Fruit fly (Drosophila melanogaster) whole organism, prepupa: ENCODE measurements around the gene CG13458.

Experiments
- Blimp-1 ChIP-seq: fragments of 200-800 bp; sonication (Bioruptor generic); optimal IDR thresholded peaks from 3 replicates; lab custom pipeline; 2017; ENCODE audit warnings: missing biosample characterization, missing genetic modification characterization, mild to moderate bottlenecking, moderate library complexity, missing genetic modification reagents
- CG10631 ChIP-seq: fragments of 200-800 bp; sonication (Bioruptor generic); optimal IDR thresholded peaks from 2 replicates; lab custom pipeline; 2016; ENCODE audit warnings: missing biosample characterization, missing genetic modification characterization
- CG10669 ChIP-seq: fragments of 200-800 bp; sonication (Bioruptor generic); optimal IDR thresholded peaks from 3 replicates; lab custom pipeline; 2018; ENCODE audit warnings: missing biosample characterization, mild to moderate bottlenecking, missing genetic modification characterization, moderate library complexity
- CG11294 ChIP-seq: fragments of 200-800 bp; sonication (Bioruptor generic); IDR thresholded peaks from 2 replicates; pipeline ENCODE4 v1.3.6; 2022; ENCODE audit warnings: missing biosample characterization, missing genetic modification characterization
- CG11902 ChIP-seq: fragments of 200-800 bp; sonication (Bioruptor generic); optimal IDR thresholded peaks from 3 replicates; lab custom pipeline; 2016; ENCODE audit warnings: missing biosample characterization, missing genetic modification characterization
- CG15336 ChIP-seq: fragments of 200-800 bp; sonication (Bioruptor generic); IDR thresholded peaks from 2 replicates; pipeline ENCODE4 v1.3.6; 2022; ENCODE audit warnings: missing biosample characterization, missing genetic modification characterization
- CG1621 ChIP-seq: fragments of 200-800 bp; sonication (Bioruptor generic); optimal IDR thresholded peaks from 3 replicates; lab custom pipeline; 2018; ENCODE audit warnings: missing biosample characterization, mild to moderate bottlenecking, missing genetic modification characterization
- CG16779 ChIP-seq: fragments of 200-800 bp; sonication (Bioruptor generic); optimal IDR thresholded peaks from 3 replicates; lab custom pipeline; 2017; ENCODE audit warnings: missing biosample characterization, mild to moderate bottlenecking, missing genetic modification characterization
- CG3032 ChIP-seq: fragments of 200-800 bp; optimal IDR thresholded peaks from 2 replicates; lab custom pipeline; 2019; ENCODE audit warnings: missing biosample characterization, mild to moderate bottlenecking, missing genetic modification characterization, moderate library complexity
- CG31627 ChIP-seq: fragments of 200-800 bp; sonication (Bioruptor generic); optimal IDR thresholded peaks from 3 replicates; lab custom pipeline; 2016; ENCODE audit warnings: missing biosample characterization, missing genetic modification characterization
- CG32006 ChIP-seq: fragments of 200-800 bp; sonication (Bioruptor generic); optimal IDR thresholded peaks from 3 replicates; lab custom pipeline; 2017; ENCODE audit warnings: missing biosample characterization, mild to moderate bottlenecking, missing genetic modification characterization
- CG34406 ChIP-seq: fragments of 200-800 bp; sonication (Bioruptor generic); optimal IDR thresholded peaks from 3 replicates; lab custom pipeline; 2016; ENCODE audit warnings: missing biosample characterization, missing genetic modification characterization
- CG3919 ChIP-seq: fragments of 200-800 bp; sonication (Bioruptor generic); optimal IDR thresholded peaks from 3 replicates; lab custom pipeline; 2016; ENCODE audit warnings: missing biosample characterization, missing genetic modification characterization
- CG4318 ChIP-seq: fragments of 200-800 bp; sonication (Bioruptor generic); optimal IDR thresholded peaks from 3 replicates; lab custom pipeline; 2017; ENCODE audit warnings: missing biosample characterization, mild to moderate bottlenecking, missing genetic modification characterization
- CG6163 ChIP-seq: fragments of 200-800 bp; sonication (Bioruptor generic); IDR thresholded peaks from 3 replicates; pipeline ENCODE4 v1.3.6; 2022; ENCODE audit warnings: missing biosample characterization, missing genetic modification characterization
- CG6792 ChIP-seq: fragments of 200-800 bp; sonication (Bioruptor generic); optimal IDR thresholded peaks from 3 replicates; lab custom pipeline; 2016; ENCODE audit warnings: missing biosample characterization, missing genetic modification characterization
- CG6854 ChIP-seq: fragments of 200-800 bp; sonication (Bioruptor generic); optimal IDR thresholded peaks from 2 replicates; lab custom pipeline; 2017; ENCODE audit warnings: missing biosample characterization, mild to moderate bottlenecking, missing genetic modification characterization
- CG8119 ChIP-seq: fragments of 200-800 bp; sonication (Bioruptor generic); IDR thresholded peaks from 3 replicates; pipeline ENCODE4 v1.3.6; 2022; ENCODE audit warnings: missing biosample characterization, missing genetic modification characterization
- CG8319 ChIP-seq: fragments of 200-800 bp; sonication (Bioruptor generic); optimal IDR thresholded peaks from 3 replicates; lab custom pipeline; 2016; ENCODE audit warnings: missing biosample characterization, missing genetic modification characterization
- Eip78C ChIP-seq: fragments of 200-800 bp; sonication (Bioruptor generic); peaks from one replicate; lab custom pipeline; 2016; ENCODE audit warnings: missing biosample characterization, missing genetic modification characterization
- Eip93F ChIP-seq: fragments of 200-800 bp; sonication (Bioruptor generic); optimal IDR thresholded peaks from 2 replicates; lab custom pipeline; 2016; ENCODE audit warnings: missing biosample characterization, mild to moderate bottlenecking, missing genetic modification characterization
- Ets96B ChIP-seq: fragments of 200-800 bp; optimal IDR thresholded peaks from 2 replicates; lab custom pipeline; 2019; ENCODE audit warnings: missing biosample characterization, mild to moderate bottlenecking, missing genetic modification characterization, moderate library complexity
- Gug ChIP-seq: fragments of 200-800 bp; sonication (Bioruptor generic); IDR thresholded peaks from 2 replicates; pipeline ENCODE4 v1.3.6; 2022; ENCODE audit warnings: missing biosample characterization, missing genetic modification characterization
- Hr38 ChIP-seq: sonication (Bioruptor generic); optimal IDR thresholded peaks from 2 replicates; lab custom pipeline; 2016; ENCODE audit warnings: missing biosample characterization, missing genetic modification characterization
- Hr4 ChIP-seq: fragments of 200-800 bp; sonication (Bioruptor generic); optimal IDR thresholded peaks from 3 replicates; lab custom pipeline; 2016; ENCODE audit warnings: missing biosample characterization, missing genetic modification characterization
- Lpt ChIP-seq: fragments of 200-800 bp; sonication (Bioruptor generic); optimal IDR thresholded peaks from 3 replicates; lab custom pipeline; 2016; ENCODE audit warnings: missing biosample characterization, missing genetic modification characterization
- Met ChIP-seq: fragments of 200-800 bp; sonication (Bioruptor generic); optimal IDR thresholded peaks from 3 replicates; lab custom pipeline; 2016; ENCODE audit warnings: missing biosample characterization, missing genetic modification characterization
- OdsH ChIP-seq: fragments of 200-800 bp; sonication (Bioruptor generic); optimal IDR thresholded peaks from 3 replicates; lab custom pipeline; 2016; ENCODE audit warnings: missing biosample characterization, missing genetic modification characterization
- Smox ChIP-seq: fragments of 200-800 bp; sonication (Bioruptor generic); optimal IDR thresholded peaks from 3 replicates; lab custom pipeline; 2016; ENCODE audit warnings: missing biosample characterization, missing genetic modification characterization
- Sox102F ChIP-seq: fragments of 200-800 bp; sonication (Bioruptor generic); optimal IDR thresholded peaks from 2 replicates; lab custom pipeline; 2016; ENCODE audit warnings: missing biosample characterization, mild to moderate bottlenecking, missing genetic modification characterization
- Sox14 ChIP-seq: fragments of 200-800 bp; sonication (Bioruptor generic); optimal IDR thresholded peaks from 3 replicates; lab custom pipeline; 2016; ENCODE audit warnings: missing biosample characterization, missing genetic modification characterization
- Sox15 ChIP-seq: fragments of 200-800 bp; sonication (Bioruptor generic); optimal IDR thresholded peaks from 3 replicates; lab custom pipeline; 2016; ENCODE audit warnings: missing biosample characterization, missing genetic modification characterization
- achi ChIP-seq: fragments of 200-800 bp; sonication (Bioruptor generic); optimal IDR thresholded peaks from 3 replicates; lab custom pipeline; 2016; ENCODE audit warnings: missing biosample characterization, missing genetic modification characterization
- acj6 ChIP-seq: fragments of 200-800 bp; sonication (Bioruptor generic); optimal IDR thresholded peaks from 3 replicates; lab custom pipeline; 2016; ENCODE audit warnings: missing biosample characterization, missing genetic modification characterization
- cyc ChIP-seq: fragments of 200-800 bp; sonication (Bioruptor generic); optimal IDR thresholded peaks from 3 replicates; lab custom pipeline; 2016; ENCODE audit warnings: missing biosample characterization, missing genetic modification characterization
- dac ChIP-seq: fragments of 200-800 bp; sonication (Bioruptor generic); optimal IDR thresholded peaks from 2 replicates; lab custom pipeline; 2017; ENCODE audit warnings: missing biosample characterization, mild to moderate bottlenecking, missing genetic modification characterization
- dsx ChIP-seq: fragments of 200-800 bp; optimal IDR thresholded peaks from 3 replicates; lab custom pipeline; 2019; ENCODE audit warnings: missing biosample characterization, mild to moderate bottlenecking, missing genetic modification characterization, moderate library complexity; ENCODE audit not compliant: poor library complexity, severe bottlenecking
- eg ChIP-seq: fragments of 200-800 bp; sonication (Bioruptor generic); IDR thresholded peaks from 3 replicates; pipeline ENCODE4 v1.3.6; 2022; ENCODE audit warnings: missing biosample characterization, missing genetic modification characterization
- esn ChIP-seq: fragments of 200-800 bp; sonication (Bioruptor generic); optimal IDR thresholded peaks from 2 replicates; lab custom pipeline; 2016; ENCODE audit warnings: missing biosample characterization, mild to moderate bottlenecking, missing genetic modification characterization, moderate library complexity
- fd85E ChIP-seq: fragments of 200-800 bp; sonication (Bioruptor generic); optimal IDR thresholded peaks from 3 replicates; lab custom pipeline; 2016; ENCODE audit warnings: missing biosample characterization, missing genetic modification characterization
- fkh ChIP-seq: fragments of 200-800 bp; sonication (Bioruptor generic); optimal IDR thresholded peaks from 3 replicates; lab custom pipeline; 2017; ENCODE audit warnings: missing biosample characterization, mild to moderate bottlenecking, missing genetic modification characterization, moderate library complexity
- lz ChIP-seq: fragments of 200-800 bp; sonication (Bioruptor generic); optimal IDR thresholded peaks from 3 replicates; lab custom pipeline; 2016; ENCODE audit warnings: missing biosample characterization, missing genetic modification characterization
- net ChIP-seq: fragments of 200-800 bp; sonication (Bioruptor generic); optimal IDR thresholded peaks from 3 replicates; lab custom pipeline; 2016; ENCODE audit warnings: missing biosample characterization, missing genetic modification characterization
- pdm3 ChIP-seq: fragments of 200-800 bp; sonication (Bioruptor generic); optimal IDR thresholded peaks from 3 replicates; lab custom pipeline; 2016; ENCODE audit warnings: missing biosample characterization, missing genetic modification characterization
- salr ChIP-seq, 2 experiments: fragments of 200-800 bp; sonication (Bioruptor generic); optimal IDR thresholded peaks; 3 replicates each; lab custom pipeline; 2016 to 2018; ENCODE audit warnings: missing biosample characterization in 2 of 2, missing genetic modification characterization in 2 of 2, mild to moderate bottlenecking in 1 of 2
- spab ChIP-seq: fragments of 200-800 bp; sonication (Bioruptor generic); optimal IDR thresholded peaks from 2 replicates; lab custom pipeline; 2017; ENCODE audit warnings: missing biosample characterization, mild to moderate bottlenecking, missing genetic modification characterization, missing genetic modification reagents
- ss ChIP-seq, 2 experiments: fragments of 200-800 bp; sonication (Bioruptor generic); optimal IDR thresholded peaks; 2 replicates in 1 of 2; 3 replicates in 1 of 2; lab custom pipeline; 2017 to 2018; ENCODE audit warnings: mild to moderate bottlenecking in 2 of 2, missing biosample characterization in 2 of 2, missing genetic modification characterization in 2 of 2, moderate library complexity in 1 of 2
- svp ChIP-seq: fragments of 200-800 bp; sonication (Bioruptor generic); peaks from one replicate; lab custom pipeline; 2016; ENCODE audit warnings: missing biosample characterization, missing genetic modification characterization
- topi ChIP-seq: fragments of 200-800 bp; sonication (Bioruptor generic); optimal IDR thresholded peaks from 3 replicates; lab custom pipeline; 2016; ENCODE audit warnings: missing biosample characterization, missing genetic modification characterization
- vri ChIP-seq: fragments of 200-800 bp; sonication (Bioruptor generic); optimal IDR thresholded peaks from 3 replicates; lab custom pipeline; 2016; ENCODE audit warnings: missing biosample characterization, mild to moderate bottlenecking, missing genetic modification characterization

CG13458 gene

DNA sequence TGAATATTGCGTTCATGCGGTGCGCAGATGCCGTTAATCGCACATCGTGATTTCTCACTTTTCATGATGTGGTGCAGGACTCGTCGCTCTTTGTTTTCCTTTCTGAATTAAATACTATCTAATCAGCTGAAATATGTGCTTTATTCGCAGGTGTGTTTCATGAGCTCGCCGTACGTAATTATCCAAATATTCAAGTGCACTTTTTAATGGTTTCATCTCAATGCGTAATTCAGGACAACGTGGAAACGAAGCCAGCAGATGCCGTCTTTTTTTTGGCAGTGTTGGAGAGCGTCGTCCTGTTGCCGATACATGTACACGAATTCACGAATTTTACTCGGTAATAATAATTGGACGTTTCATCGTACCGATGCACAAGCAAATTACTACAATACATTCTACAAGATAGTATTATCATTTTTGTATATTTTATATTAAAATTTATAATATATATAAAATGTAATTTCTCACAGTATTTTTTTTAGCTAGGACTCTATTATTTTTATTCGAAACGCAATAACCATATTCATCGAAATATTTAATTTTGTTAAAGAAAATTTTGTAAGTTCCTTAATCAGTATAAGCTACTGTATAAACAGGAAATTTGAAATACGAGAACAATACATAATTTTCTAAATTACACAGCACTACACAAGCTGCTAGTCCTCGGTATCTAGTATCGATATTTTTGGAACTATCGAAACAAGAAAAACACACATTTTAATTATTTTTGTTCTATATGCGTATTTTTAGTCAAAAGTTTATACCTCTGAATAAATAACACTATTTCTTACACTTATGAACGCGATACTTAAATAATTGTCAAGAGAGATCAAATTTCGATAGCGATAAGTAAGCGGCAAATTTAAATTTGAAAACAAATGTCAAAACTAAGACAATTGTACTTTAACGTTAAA is 23.6 kb downstream of the CG13458 start, which contains the start of gene CG12316:
CG12316 (minus strand) TSS at position 276 of the 914 bp plus-strand sequence.
- TF ChIP-seq lz (GFP tag; lab: Kevin White, UChicago) (peak; percentile 98), spab (GFP tag; lab: Kevin White, UChicago) (peak; percentile 94), Hr38 (GFP tag; lab: Kevin White, UChicago) (no peak), vri (GFP tag; lab: Kevin White, UChicago) (peak; percentile 95), acj6 (GFP tag; lab: Kevin White, UChicago) (peak; percentile 93), cyc (GFP tag; lab: Kevin White, UChicago) (peak; percentile 95), CG16779 (tag; lab: Kevin White, UChicago) (peak; percentile 93), CG6163 (peak; percentile 95), CG10631 (GFP tag; lab: Kevin White, UChicago) (peak; percentile 92), CG3919 (GFP tag; lab: Kevin White, UChicago) (peak; percentile 97), dac (GFP tag; lab: Kevin White, UChicago) (peak; percentile 93), CG31627 (GFP tag; lab: Kevin White, UChicago) (peak; percentile 97), Sox14 (GFP tag; lab: Kevin White, UChicago) (peak; percentile 97), Gug (GFP tag; lab: Robert Waterston, UW) (peak; percentile 84), Blimp-1 (peak; percentile 81), Eip78C (GFP tag; lab: Kevin White, UChicago) (peak; percentile 99), eg (peak; percentile 90), CG10669 (GFP tag; lab: Kevin White, UChicago) (peak; percentile 95), Sox15 (peak; percentile 91), CG8119 (GFP tag; lab: Robert Waterston, UW) (peak; percentile 96), CG1621 (tag; lab: Kevin White, UChicago) (peak; percentile 95), Hr4 (peak; percentile 97), fd85E (GFP tag; lab: Kevin White, UChicago) (peak; percentile 93), CG11294 (GFP tag; lab: Robert Waterston, UW) (peak; percentile 72), Smox (peak; percentile 95), topi (GFP tag; lab: Kevin White, UChicago) (peak; percentile 97), Sox102F (GFP tag; lab: Kevin White, UChicago) (peak; percentile 99), CG6792 (GFP tag; lab: Kevin White, UChicago) (peak; percentile 95), dsx (GFP tag; lab: Kevin White, UChicago) (peak; percentile 92), CG11902 (GFP tag; lab: Kevin White, UChicago) (peak; percentile 83), CG15336 (GFP tag; lab: Robert Waterston, UW) (peak; percentile 96), CG3032 (tag; lab: Kevin White, UChicago) (peak; percentile 93), CG6854 (peak; percentile 97), svp (GFP tag; lab: Kevin White, UChicago) (peak; percentile 98), salr (GFP tag; optimal IDR thresholded peaks at IDR 0.05; lab: Kevin White, UChicago) (peak; percentile 90 to 91), CG32006 (GFP tag; lab: Kevin White, UChicago) (peak; percentile 95), Eip93F (GFP tag; lab: Kevin White, UChicago) (peak; percentile 85), esn (GFP tag; lab: Kevin White, UChicago) (peak; percentile 99), achi (peak; percentile 95), CG4318 (GFP tag; lab: Kevin White, UChicago) (peak; percentile 88), CG34406 (GFP tag; lab: Kevin White, UChicago) (peak; percentile 94), Lpt (GFP tag; lab: Kevin White, UChicago) (peak; percentile 85), CG8319 (GFP tag; lab: Kevin White, UChicago) (peak; percentile 94), Met (GFP tag; lab: Kevin White, UChicago) (peak; percentile 98), ss (GFP tag; optimal IDR thresholded peaks at IDR 0.05; lab: Kevin White, UChicago) (peak; percentile 96), Ets96B (tag; lab: Kevin White, UChicago) (peak; percentile 94), OdsH (GFP tag; lab: Kevin White, UChicago) (peak; percentile 94), pdm3 (GFP tag; lab: Kevin White, UChicago) (peak; percentile 95), fkh (GFP tag; lab: Kevin White, UChicago) (no peak), net (peak; percentile 94)
